Worm (Caenorhabditis elegans) whole organism, L2 larva: ENCODE measurements around the gene hira-1.

ENCODE experiments used
- lsy-2 ChIP-seq, 2 experiments: fragments of 150-350 bp in 1 of 2; sonication (generic microtip) in 1 of 2; optimal IDR thresholded peaks; 2 replicates each; lab custom pipeline; 2014 to 2017; ENCODE audit warnings: missing biosample characterization in 2 of 2, missing genetic modification characterization in 2 of 2
- mab-5 ChIP-seq: fragments of 150-350 bp; optimal IDR thresholded peaks from 2 replicates; lab custom pipeline; 2014; ENCODE audit warnings: missing biosample characterization, missing genetic modification characterization
- nhr-12 ChIP-seq: fragments of 150-350 bp; optimal IDR thresholded peaks from 2 replicates; lab custom pipeline; 2014; ENCODE audit warnings: missing biosample characterization, missing genetic modification characterization
- nhr-21 ChIP-seq: fragments of 150-350 bp; optimal IDR thresholded peaks from 2 replicates; lab custom pipeline; 2014; ENCODE audit warnings: missing biosample characterization, missing genetic modification characterization
- unc-55 ChIP-seq: fragments of 150-350 bp; sonication (generic microtip); optimal IDR thresholded peaks from 3 replicates; lab custom pipeline; 2014; ENCODE audit warnings: missing biosample characterization, missing genetic modification reagents, missing genetic modification characterization

ce11 chrIII:5169699-5170098 lies 21.2 kb upstream of the hira-1 start, which contains the start of gene ulp-1:
- TF ChIP-seq lsy-2 (tag; optimal IDR thresholded peaks at IDR 0.05; lab: Kevin White, UChicago) (no peak), unc-55 (GFP tag; lab: Kevin White, UChicago) (no peak), nhr-12 (tag; lab: Kevin White, UChicago) (no peak), mab-5 (no peak), nhr-21 (tag; lab: Kevin White, UChicago) (no peak)
